Fruit fly (Drosophila melanogaster): ENCODE results near the gene PQBP1.

Gene PQBP1

dm6 chr3R:25050649-25051048 is 14.9 kb upstream of the PQBP1 start (continued):
- TF ChIP-seq Ets65A (GFP tag) (peak; percentile 55), CG5180 (GFP tag; optimal IDR thresholded peaks at IDR 0.05) (no peak), CG32772 (GFP tag; IDR thresholded peaks at IDR 0.05) (no peak)

dm6 chr3R:25051441-25052097 is 14.0 kb upstream of the PQBP1 start:
- peak; percentile 22; the same call in 1 of the 2 replicates for TF ChIP-seq Taf1 (GFP tag; IDR thresholded peaks at IDR 0.05)
- TF ChIP-seq pho (GFP tag; optimal IDR thresholded peaks at IDR 0.05), result peak; percentile 21
- peak; percentile 24 for TF ChIP-seq gem (tag; optimal IDR thresholded peaks at IDR 0.05)
- no peak for TF ChIP-seq CG5245 (GFP tag; optimal IDR thresholded peaks at IDR 0.05)
- TF ChIP-seq exex (tag; optimal IDR thresholded peaks at IDR 0.05), result peak; percentile 77
- no peak for TF ChIP-seq HHEX (GFP tag; optimal IDR thresholded peaks at IDR 0.05)
- TF ChIP-seq CG1647 (GFP tag; optimal IDR thresholded peaks at IDR 0.05), result no peak
- peak; percentile 16 for TF ChIP-seq zf30C (GFP tag; optimal IDR thresholded peaks at IDR 0.05)
- no peak for TF ChIP-seq fd96Cb (tag; optimal IDR thresholded peaks at IDR 0.05)
- no peak for TF ChIP-seq Dfd (GFP tag; optimal IDR thresholded peaks at IDR 0.05)
- no peak for TF ChIP-seq Spps (tag; optimal IDR thresholded peaks at IDR 0.05)
- TF ChIP-seq Gsc (GFP tag; IDR thresholded peaks at IDR 0.05), result no peak
- peak; percentile 44; the same call in 1 of the 2 replicates for TF ChIP-seq CG14441 (GFP tag; IDR thresholded peaks at IDR 0.05)
- no peak for TF ChIP-seq CG34224 (GFP tag; IDR thresholded peaks at IDR 0.05; ENCODE audit: partially characterized antibody)
- TF ChIP-seq Sox102F (GFP tag; optimal IDR thresholded peaks at IDR 0.05), result no peak
- TF ChIP-seq Antp (GFP tag; optimal IDR thresholded peaks at IDR 0.05), result no peak
- no peak for TF ChIP-seq crp (GFP tag; optimal IDR thresholded peaks at IDR 0.05)
- 0 out of 2 replicates have a peak, but pooled peaks have one; percentile 7 for TF ChIP-seq Ada2b (GFP tag; IDR thresholded peaks at IDR 0.05)
- TF ChIP-seq CG13624 (GFP tag; optimal IDR thresholded peaks at IDR 0.05), result peak; percentile 21
- TF ChIP-seq CG34376 (GFP tag; optimal IDR thresholded peaks at IDR 0.05), result peak; percentile 43
- peak; percentile 3 for TF ChIP-seq lilli (GFP tag; optimal IDR thresholded peaks at IDR 0.05)
- no peak for TF ChIP-seq z (GFP tag; IDR thresholded peaks at IDR 0.05)
- no peak for TF ChIP-seq CG10979 (tag; optimal IDR thresholded peaks at IDR 0.05)
- no peak for TF ChIP-seq CG10565 (GFP tag; optimal IDR thresholded peaks at IDR 0.05)
- no peak for TF ChIP-seq CG13296 (GFP tag; optimal IDR thresholded peaks at IDR 0.05)
- peak; percentile 52 for TF ChIP-seq row (GFP tag; IDR thresholded peaks at IDR 0.05)
- TF ChIP-seq Adf1 (GFP tag; IDR thresholded peaks at IDR 0.05), result peak; percentile 25; the same call in 1 of the 2 replicates
- TF ChIP-seq Pdp1 (GFP tag; optimal IDR thresholded peaks at IDR 0.05), result peak in 1 of 2 experiments; percentile 86
- peak; percentile 93 for TF ChIP-seq sd (tag; optimal IDR thresholded peaks at IDR 0.05)
- no peak for TF ChIP-seq Hr39 (optimal IDR thresholded peaks at IDR 0.05)
- TF ChIP-seq CG10543 (GFP tag; optimal IDR thresholded peaks at IDR 0.05), result no peak
- TF ChIP-seq pb (GFP tag; optimal IDR thresholded peaks at IDR 0.05), result no peak
- TF ChIP-seq Trl (optimal IDR thresholded peaks at IDR 0.05), result no peak
- TF ChIP-seq Trl (GFP tag; optimal IDR thresholded peaks at IDR 0.05), result no peak
- peak; percentile 62 for TF ChIP-seq mirr (GFP tag; optimal IDR thresholded peaks at IDR 0.05)
- TF ChIP-seq Hmr (GFP tag; optimal IDR thresholded peaks at IDR 0.05), result peak; percentile 43
- TF ChIP-seq CG1024 (GFP tag; IDR thresholded peaks at IDR 0.05), result no peak
- peak; percentile 50 for TF ChIP-seq Hey (tag; optimal IDR thresholded peaks at IDR 0.05)
- peak; percentile 20 for TF ChIP-seq CG1603 (tag; optimal IDR thresholded peaks at IDR 0.05)
- TF ChIP-seq CG18599 (GFP tag; optimal IDR thresholded peaks at IDR 0.05), result peak; percentile 56
- peak; percentile 51; the same call in 1 of the 2 replicates for TF ChIP-seq slbo (GFP tag; IDR thresholded peaks at IDR 0.05)
- no peak for TF ChIP-seq disco-r (GFP tag; optimal IDR thresholded peaks at IDR 0.05)
- no peak for TF ChIP-seq CG3838 (GFP tag; optimal IDR thresholded peaks at IDR 0.05)
- no peak for TF ChIP-seq CG8290 (GFP tag; optimal IDR thresholded peaks at IDR 0.05)
- peak in 1 of 2 experiments; percentile 23 for TF ChIP-seq CG8290 (tag; optimal IDR thresholded peaks at IDR 0.05)
- TF ChIP-seq eve (GFP tag; optimal IDR thresholded peaks at IDR 0.05), result peak in 1 of 2 experiments; percentile 62

Data from whole organism, embryonic.